Fruit fly (Drosophila melanogaster) whole organism, pupa: ENCODE data around the gene CG33710.

ENCODE experiments used
- CG14655 ChIP-seq: fragments of 200-800 bp; sonication (Bioruptor generic); optimal IDR thresholded peaks from 3 replicates; lab custom pipeline; 2017; ENCODE audit warnings: mild to moderate bottlenecking, missing biosample characterization, missing genetic modification reagents, missing genetic modification characterization
- CG32121 ChIP-seq: fragments of 200-800 bp; sonication (Bioruptor generic); IDR thresholded peaks from 2 replicates; pipeline ENCODE4 v1.3.6; 2022; ENCODE audit warnings: missing biosample characterization, missing genetic modification characterization
- CG34367 ChIP-seq: fragments of 200-800 bp; sonication (Bioruptor generic); optimal IDR thresholded peaks from 2 replicates; lab custom pipeline; 2018; ENCODE audit warnings: missing biosample characterization, mild to moderate bottlenecking, missing genetic modification characterization
- CG9948 ChIP-seq: fragments of 200-800 bp; sonication (Bioruptor generic); optimal IDR thresholded peaks from 2 replicates; lab custom pipeline; 2018; ENCODE audit warnings: missing biosample characterization, mild to moderate bottlenecking, missing genetic modification characterization, moderate library complexity
- D1 ChIP-seq: fragments of 200-800 bp; sonication (Bioruptor generic); optimal IDR thresholded peaks from 2 replicates; lab custom pipeline; 2018; ENCODE audit warnings: missing biosample characterization, mild to moderate bottlenecking, missing genetic modification characterization, moderate library complexity
- EcR ChIP-seq: fragments of 200-800 bp; sonication (Bioruptor generic); optimal IDR thresholded peaks from 3 replicates; lab custom pipeline; 2019; ENCODE audit warnings: missing biosample characterization, missing genetic modification characterization, mild to moderate bottlenecking, moderate library complexity, missing genetic modification reagents
- Pif1A ChIP-seq: fragments of 200-800 bp; sonication (Bioruptor generic); optimal IDR thresholded peaks from 3 replicates; lab custom pipeline; 2016; ENCODE audit warnings: missing biosample characterization, missing genetic modification characterization
- fd96Ca ChIP-seq: fragments of 200-800 bp; sonication (Bioruptor generic); IDR thresholded peaks from 3 replicates; pipeline ENCODE4 v1.3.6; 2022; ENCODE audit warnings: missing biosample characterization, missing genetic modification characterization

DNA sequence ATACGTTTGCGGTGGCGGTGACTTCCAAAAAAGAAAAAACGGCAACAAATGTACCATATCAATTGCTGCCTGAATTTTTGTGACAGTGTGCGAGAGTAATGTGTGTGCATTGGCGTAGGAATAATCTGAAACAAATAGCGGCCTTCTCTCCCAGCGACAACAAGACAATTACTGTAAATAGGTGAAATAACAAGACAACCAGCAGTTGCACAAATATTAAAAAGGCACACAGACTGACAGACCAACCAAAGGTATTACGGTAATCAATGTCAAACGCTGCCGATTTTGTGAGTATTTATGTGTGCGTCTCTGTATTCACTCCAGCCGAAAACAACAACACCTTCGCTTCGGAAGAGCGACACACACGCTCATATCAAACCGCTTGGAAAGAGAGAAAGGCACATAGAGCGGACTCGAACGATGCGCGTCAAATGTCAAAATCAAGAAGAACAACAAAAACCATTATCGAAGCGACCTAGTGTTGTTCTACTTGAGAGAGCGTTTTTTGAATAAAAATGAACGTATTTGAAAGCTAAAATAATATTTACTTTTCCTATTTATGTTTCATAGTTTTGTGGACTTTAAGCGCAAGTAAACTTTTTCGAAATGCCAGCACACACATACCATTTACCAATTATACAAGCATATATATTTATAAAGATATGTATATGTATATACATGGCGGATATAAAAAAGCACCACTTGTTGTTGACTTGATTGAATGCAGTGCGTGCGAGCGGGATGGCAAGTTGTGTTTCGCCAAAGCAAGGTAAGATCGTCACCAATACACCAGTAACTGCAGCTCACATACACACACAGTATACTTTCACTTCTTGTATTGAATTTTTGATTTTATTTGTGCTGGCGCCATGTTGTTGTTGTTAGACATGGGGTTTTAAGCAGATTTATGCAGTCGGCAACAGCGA lies 45.5 kb downstream of the CG33710 start:
- TF ChIP-seq fd96Ca (GFP tag; lab: Robert Waterston, UW) (no peak), EcR (GFP tag; lab: Kevin White, UChicago) (no peak), Pif1A (GFP tag; lab: Kevin White, UChicago) (no peak), CG34367 (tag; lab: Kevin White, UChicago) (no peak), CG32121 (no peak), CG14655 (GFP tag; lab: Kevin White, UChicago) (no peak), CG9948 (tag; lab: Kevin White, UChicago) (no peak), D1 (no peak)
